Worm (Caenorhabditis elegans) whole organism, L3 larva: ENCODE measurements around the gene F58E6.11.
A peak's percentile ranks its signal among the peaks of the same experiment; 100 is the strongest.

Experiments used
- ama-1 ChIP-seq: fragments of 150-350 bp; optimal IDR thresholded peaks from 2 replicates; lab custom pipeline; 2018
- egl-27 ChIP-seq: sonication (generic microtip); optimal IDR thresholded peaks from 4 replicates; lab custom pipeline; 2017; ENCODE audit warnings: missing biosample characterization, missing genetic modification reagents, missing genetic modification characterization
- elt-2 ChIP-seq: sonication (generic microtip); optimal IDR thresholded peaks from 2 replicates; lab custom pipeline; 2016; ENCODE audit warnings: missing genetic modification reagents, mild to moderate bottlenecking, missing genetic modification characterization, missing compliant biosample characterization
- jun-1 ChIP-seq: fragments of 150-350 bp; optimal IDR thresholded peaks from 2 replicates; lab custom pipeline; 2014; ENCODE audit warnings: missing biosample characterization, missing genetic modification reagents, missing genetic modification characterization
- pha-4 ChIP-seq: fragments of 150-350 bp; optimal IDR thresholded peaks from 2 replicates; lab custom pipeline; 2014; ENCODE audit warnings: missing biosample characterization, missing genetic modification reagents, missing genetic modification characterization
- pqm-1 ChIP-seq: fragments of 150-350 bp; optimal IDR thresholded peaks from 2 replicates; lab custom pipeline; 2017; ENCODE audit warnings: missing biosample characterization, missing genetic modification characterization, inconsistent platforms
- ztf-4 ChIP-seq: fragments of 150-350 bp; optimal IDR thresholded peaks from 2 replicates; lab custom pipeline; 2014; ENCODE audit warnings: missing biosample characterization, missing genetic modification characterization

The F58E6.11 gene

DNA sequence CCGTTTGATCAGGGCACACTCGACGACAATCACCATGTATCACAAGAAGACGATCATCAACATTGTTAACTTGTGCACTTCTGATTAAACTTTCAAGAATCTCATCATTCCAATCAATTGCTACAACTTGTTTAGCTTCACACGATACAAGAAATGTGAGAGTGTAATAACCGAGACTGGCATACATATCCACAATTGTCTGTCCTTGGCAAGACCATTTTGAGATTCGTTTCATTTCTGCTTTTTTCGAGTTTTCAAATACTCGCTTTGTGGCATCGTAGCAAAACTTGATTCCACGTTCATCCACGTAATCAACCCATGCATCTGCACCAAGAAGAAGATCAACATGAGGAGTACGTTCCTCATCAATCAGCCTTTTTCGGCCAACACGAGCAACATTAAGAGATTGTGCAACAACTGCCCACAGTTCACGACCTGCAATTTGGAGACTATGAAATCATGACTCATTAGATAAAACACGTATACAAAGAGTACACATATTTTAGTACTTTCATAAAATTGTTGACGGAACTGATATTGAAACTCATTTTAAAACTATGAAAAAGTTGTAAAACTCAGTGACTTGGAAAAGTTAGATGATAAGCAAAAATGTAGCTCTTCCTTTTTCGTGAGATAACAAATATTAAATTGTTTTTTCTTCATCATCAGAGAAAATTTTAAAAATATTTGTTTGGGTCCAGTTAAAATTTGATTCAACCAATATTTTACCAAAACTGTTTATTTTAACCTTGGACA, 45.2 kb downstream of the F58E6.11 start:
- TF ChIP-seq ztf-4 (tag; lab: Kevin White, UChicago), result no peak
- peak; percentile 39 for TF ChIP-seq jun-1 (tag; lab: Kevin White, UChicago)
- TF ChIP-seq pqm-1 (tag; lab: Kevin White, UChicago), result peak; percentile 32
- TF ChIP-seq elt-2, result peak; percentile 59
- no peak for TF ChIP-seq pha-4 (tag; lab: Kevin White, UChicago)

ce11 chrV:9711174-9711573, 46.6 kb downstream of the F58E6.11 start:
- peak; percentile 71 for TF ChIP-seq elt-2
- peak; percentile 79 for TF ChIP-seq pqm-1 (tag; lab: Kevin White, UChicago)
- no peak for TF ChIP-seq ama-1 (lab: Kevin White, UChicago)
- peak; percentile 15 for TF ChIP-seq pha-4 (tag; lab: Kevin White, UChicago)
- TF ChIP-seq, all 47 proteins: peak for 3

DNA sequence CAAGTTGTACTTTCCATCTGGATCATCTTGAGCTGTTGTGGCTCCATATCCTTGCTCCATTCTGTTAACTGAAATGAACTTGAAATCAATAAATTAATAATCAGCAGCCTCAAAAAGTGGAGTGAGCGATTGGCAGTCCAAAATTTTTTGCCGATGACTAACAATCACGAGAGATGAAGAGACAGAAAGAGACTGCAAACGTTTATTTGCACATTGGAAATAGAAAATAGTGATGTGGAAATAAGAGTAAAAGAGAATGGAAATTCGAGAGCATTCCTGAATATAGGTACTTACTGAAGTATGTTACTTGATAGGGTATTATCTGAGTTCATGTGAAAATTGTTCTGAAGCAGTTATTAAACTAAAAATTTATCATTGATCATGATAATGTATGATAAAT, 48.0 kb downstream of the F58E6.11 start, which contains the start of gene tag-120:
Gene tag-120 (minus strand): TSS at position 68 of the 400 bp plus-strand sequence.
- TF ChIP-seq pqm-1 (tag; lab: Kevin White, UChicago), result peak; percentile 19
- peak; percentile 32 for TF ChIP-seq elt-2
- TF ChIP-seq pha-4 (tag; lab: Kevin White, UChicago), result peak; percentile 61
- no peak for TF ChIP-seq egl-27 (tag; lab: Kevin White, UChicago)
